Fruit fly (Drosophila melanogaster) whole organism, wandering third instar larva: ENCODE results near the gene CG34283.

Experiments
- Dfd ChIP-seq: fragments of >200 bp; optimal IDR thresholded peaks from 2 replicates; lab custom pipeline; 2017; ENCODE audit warnings: missing biosample characterization, missing genetic modification characterization
- GATAd ChIP-seq: sonication (Bioruptor generic); optimal IDR thresholded peaks from 2 replicates; lab custom pipeline; 2016; ENCODE audit warnings: missing biosample characterization, missing genetic modification characterization
- HLH106 ChIP-seq: fragments of 200-800 bp; optimal IDR thresholded peaks from 3 replicates; lab custom pipeline; 2019; ENCODE audit warnings: missing biosample characterization, mild to moderate bottlenecking, missing genetic modification characterization, moderate library complexity
- Hr78 ChIP-seq: fragments of >200 bp; optimal IDR thresholded peaks from 2 replicates; lab custom pipeline; 2017; ENCODE audit warnings: missing biosample characterization, missing genetic modification characterization
- OdsH ChIP-seq: fragments of 200-800 bp; sonication (Bioruptor generic); optimal IDR thresholded peaks from 2 replicates; lab custom pipeline; 2016; ENCODE audit warnings: missing biosample characterization, mild to moderate bottlenecking, missing genetic modification characterization
- br ChIP-seq: fragments of 200-800 bp; sonication (Bioruptor generic); optimal IDR thresholded peaks from 2 replicates; lab custom pipeline; 2016; ENCODE audit warnings: missing biosample characterization, missing genetic modification characterization
- brk ChIP-seq: fragments of 200-800 bp; sonication (Bioruptor generic); optimal IDR thresholded peaks from 2 replicates; lab custom pipeline; 2016; ENCODE audit warnings: missing biosample characterization, mild to moderate bottlenecking, missing genetic modification characterization
- dmrt93B ChIP-seq: fragments of 200-800 bp; sonication (Bioruptor generic); optimal IDR thresholded peaks from 2 replicates; lab custom pipeline; 2018; ENCODE audit warnings: missing biosample characterization, mild to moderate bottlenecking, missing genetic modification characterization
- dsf ChIP-seq: sonication (Bioruptor generic); optimal IDR thresholded peaks from 2 replicates; lab custom pipeline; 2016; ENCODE audit warnings: missing biosample characterization, missing genetic modification characterization, borderline replicate concordance
- ey ChIP-seq: fragments of 200-800 bp; sonication (Bioruptor generic); optimal IDR thresholded peaks from 2 replicates; lab custom pipeline; 2016; ENCODE audit warnings: missing biosample characterization, missing genetic modification characterization
- h ChIP-seq: fragments of 200-800 bp; sonication (Bioruptor generic); optimal IDR thresholded peaks from 3 replicates; lab custom pipeline; 2016; ENCODE audit warnings: missing biosample characterization, mild to moderate bottlenecking, missing genetic modification characterization
- pan ChIP-seq: fragments of >200 bp; optimal IDR thresholded peaks from 2 replicates; lab custom pipeline; 2017
- psq ChIP-seq: fragments of 200-800 bp; sonication (Bioruptor generic); optimal IDR thresholded peaks from 3 replicates; lab custom pipeline; 2017; ENCODE audit warnings: missing biosample characterization, mild to moderate bottlenecking, missing genetic modification characterization, moderate library complexity
- sv ChIP-seq: fragments of 200-800 bp; sonication (Bioruptor generic); optimal IDR thresholded peaks from 3 replicates; lab custom pipeline; 2016; ENCODE audit warnings: missing biosample characterization, missing genetic modification characterization

- TF ChIP-seq sv (GFP tag; lab: Kevin White, UChicago) (no peak), pan (lab: Kevin White, UChicago) (no peak), dmrt93B (no peak), br (GFP tag; lab: Kevin White, UChicago) (no peak), h (GFP tag; lab: Kevin White, UChicago) (no peak), psq (GFP tag; lab: Kevin White, UChicago) (no peak), HLH106 (tag; lab: Kevin White, UChicago) (no peak), Dfd (no peak), brk (GFP tag; lab: Kevin White, UChicago) (no peak), dsf (GFP tag; lab: Kevin White, UChicago) (no peak), Hr78 (GFP tag; lab: Kevin White, UChicago) (no peak), GATAd (GFP tag; lab: Kevin White, UChicago) (no peak), ey (no peak), OdsH (no peak)
Measured at dm6 chr3R:18739435-18739977, 17.1 kb upstream of the CG34283 start.
